Fruit fly (Drosophila melanogaster) whole organism, prepupa: ENCODE data around the gene CG1622.

Source experiments
- CG10631 ChIP-seq: fragments of 200-800 bp; sonication (Bioruptor generic); optimal IDR thresholded peaks from 2 replicates; lab custom pipeline; 2016; ENCODE audit warnings: missing biosample characterization, missing genetic modification characterization
- CG10669 ChIP-seq: fragments of 200-800 bp; sonication (Bioruptor generic); optimal IDR thresholded peaks from 3 replicates; lab custom pipeline; 2018; ENCODE audit warnings: missing biosample characterization, mild to moderate bottlenecking, missing genetic modification characterization, moderate library complexity
- CG11762 ChIP-seq: fragments of 200-800 bp; sonication (Bioruptor generic); optimal IDR thresholded peaks from 3 replicates; lab custom pipeline; 2016; ENCODE audit warnings: missing biosample characterization, missing genetic modification characterization; ENCODE audit not compliant: insufficient read depth
- CG11902 ChIP-seq: fragments of 200-800 bp; sonication (Bioruptor generic); optimal IDR thresholded peaks from 3 replicates; lab custom pipeline; 2016; ENCODE audit warnings: missing biosample characterization, missing genetic modification characterization
- CG15336 ChIP-seq: fragments of 200-800 bp; sonication (Bioruptor generic); IDR thresholded peaks from 2 replicates; pipeline ENCODE4 v1.3.6; 2022; ENCODE audit warnings: missing biosample characterization, missing genetic modification characterization
- CG1621 ChIP-seq: fragments of 200-800 bp; sonication (Bioruptor generic); optimal IDR thresholded peaks from 3 replicates; lab custom pipeline; 2018; ENCODE audit warnings: missing biosample characterization, mild to moderate bottlenecking, missing genetic modification characterization
- CG16779 ChIP-seq: fragments of 200-800 bp; sonication (Bioruptor generic); optimal IDR thresholded peaks from 3 replicates; lab custom pipeline; 2017; ENCODE audit warnings: missing biosample characterization, mild to moderate bottlenecking, missing genetic modification characterization
- CG3032 ChIP-seq: fragments of 200-800 bp; optimal IDR thresholded peaks from 2 replicates; lab custom pipeline; 2019; ENCODE audit warnings: missing biosample characterization, mild to moderate bottlenecking, missing genetic modification characterization, moderate library complexity
- CG31627 ChIP-seq: fragments of 200-800 bp; sonication (Bioruptor generic); optimal IDR thresholded peaks from 3 replicates; lab custom pipeline; 2016; ENCODE audit warnings: missing biosample characterization, missing genetic modification characterization
- CG32006 ChIP-seq: fragments of 200-800 bp; sonication (Bioruptor generic); optimal IDR thresholded peaks from 3 replicates; lab custom pipeline; 2017; ENCODE audit warnings: missing biosample characterization, mild to moderate bottlenecking, missing genetic modification characterization
- CG34406 ChIP-seq: fragments of 200-800 bp; sonication (Bioruptor generic); optimal IDR thresholded peaks from 3 replicates; lab custom pipeline; 2016; ENCODE audit warnings: missing biosample characterization, missing genetic modification characterization
- CG3919 ChIP-seq: fragments of 200-800 bp; sonication (Bioruptor generic); optimal IDR thresholded peaks from 3 replicates; lab custom pipeline; 2016; ENCODE audit warnings: missing biosample characterization, missing genetic modification characterization
- CG4318 ChIP-seq: fragments of 200-800 bp; sonication (Bioruptor generic); optimal IDR thresholded peaks from 3 replicates; lab custom pipeline; 2017; ENCODE audit warnings: missing biosample characterization, mild to moderate bottlenecking, missing genetic modification characterization
- CG6163 ChIP-seq: fragments of 200-800 bp; sonication (Bioruptor generic); IDR thresholded peaks from 3 replicates; pipeline ENCODE4 v1.3.6; 2022; ENCODE audit warnings: missing biosample characterization, missing genetic modification characterization
- CG6276 ChIP-seq: fragments of 200-800 bp; sonication (Bioruptor generic); optimal IDR thresholded peaks from 2 replicates; lab custom pipeline; 2017; ENCODE audit warnings: missing biosample characterization, mild to moderate bottlenecking, missing genetic modification characterization
- CG6808 ChIP-seq: fragments of 200-800 bp; sonication (Bioruptor generic); optimal IDR thresholded peaks from 3 replicates; lab custom pipeline; 2017; ENCODE audit warnings: missing biosample characterization, missing genetic modification characterization, mild to moderate bottlenecking, moderate library complexity, missing genetic modification reagents
- CG6854 ChIP-seq: fragments of 200-800 bp; sonication (Bioruptor generic); optimal IDR thresholded peaks from 2 replicates; lab custom pipeline; 2017; ENCODE audit warnings: missing biosample characterization, mild to moderate bottlenecking, missing genetic modification characterization
- CG8119 ChIP-seq: fragments of 200-800 bp; sonication (Bioruptor generic); IDR thresholded peaks from 3 replicates; pipeline ENCODE4 v1.3.6; 2022; ENCODE audit warnings: missing biosample characterization, missing genetic modification characterization
- CG8632 ChIP-seq: fragments of 200-800 bp; sonication (Bioruptor generic); optimal IDR thresholded peaks from 3 replicates; lab custom pipeline; 2016; ENCODE audit warnings: missing biosample characterization, missing genetic modification characterization
- Eip75B ChIP-seq: fragments of 200-800 bp; sonication (Bioruptor generic); optimal IDR thresholded peaks from 3 replicates; lab custom pipeline; 2016; ENCODE audit warnings: missing biosample characterization, missing genetic modification characterization
- Eip78C ChIP-seq: fragments of 200-800 bp; sonication (Bioruptor generic); peaks from one replicate; lab custom pipeline; 2016; ENCODE audit warnings: missing biosample characterization, missing genetic modification characterization
- Eip93F ChIP-seq: fragments of 200-800 bp; sonication (Bioruptor generic); optimal IDR thresholded peaks from 2 replicates; lab custom pipeline; 2016; ENCODE audit warnings: missing biosample characterization, mild to moderate bottlenecking, missing genetic modification characterization
- Ets21C ChIP-seq: fragments of 200-800 bp; sonication (Bioruptor generic); optimal IDR thresholded peaks from 3 replicates; lab custom pipeline; 2016; ENCODE audit warnings: missing biosample characterization, missing genetic modification characterization
- Gug ChIP-seq: fragments of 200-800 bp; sonication (Bioruptor generic); IDR thresholded peaks from 2 replicates; pipeline ENCODE4 v1.3.6; 2022; ENCODE audit warnings: missing biosample characterization, missing genetic modification characterization
- Hr38 ChIP-seq: sonication (Bioruptor generic); optimal IDR thresholded peaks from 2 replicates; lab custom pipeline; 2016; ENCODE audit warnings: missing biosample characterization, missing genetic modification characterization
- Hr39 ChIP-seq: fragments of 200-800 bp; sonication (Bioruptor generic); optimal IDR thresholded peaks from 2 replicates; lab custom pipeline; 2016; ENCODE audit warnings: missing biosample characterization, missing genetic modification characterization
- Hr4 ChIP-seq: fragments of 200-800 bp; sonication (Bioruptor generic); optimal IDR thresholded peaks from 3 replicates; lab custom pipeline; 2016; ENCODE audit warnings: missing biosample characterization, missing genetic modification characterization
- Lpt ChIP-seq: fragments of 200-800 bp; sonication (Bioruptor generic); optimal IDR thresholded peaks from 3 replicates; lab custom pipeline; 2016; ENCODE audit warnings: missing biosample characterization, missing genetic modification characterization
- Met ChIP-seq: fragments of 200-800 bp; sonication (Bioruptor generic); optimal IDR thresholded peaks from 3 replicates; lab custom pipeline; 2016; ENCODE audit warnings: missing biosample characterization, missing genetic modification characterization
- OdsH ChIP-seq: fragments of 200-800 bp; sonication (Bioruptor generic); optimal IDR thresholded peaks from 3 replicates; lab custom pipeline; 2016; ENCODE audit warnings: missing biosample characterization, missing genetic modification characterization
- Smox ChIP-seq: fragments of 200-800 bp; sonication (Bioruptor generic); optimal IDR thresholded peaks from 3 replicates; lab custom pipeline; 2016; ENCODE audit warnings: missing biosample characterization, missing genetic modification characterization
- Sox14 ChIP-seq: fragments of 200-800 bp; sonication (Bioruptor generic); optimal IDR thresholded peaks from 3 replicates; lab custom pipeline; 2016; ENCODE audit warnings: missing biosample characterization, missing genetic modification characterization
- achi ChIP-seq: fragments of 200-800 bp; sonication (Bioruptor generic); optimal IDR thresholded peaks from 3 replicates; lab custom pipeline; 2016; ENCODE audit warnings: missing biosample characterization, missing genetic modification characterization
- acj6 ChIP-seq: fragments of 200-800 bp; sonication (Bioruptor generic); optimal IDR thresholded peaks from 3 replicates; lab custom pipeline; 2016; ENCODE audit warnings: missing biosample characterization, missing genetic modification characterization
- cyc ChIP-seq: fragments of 200-800 bp; sonication (Bioruptor generic); optimal IDR thresholded peaks from 3 replicates; lab custom pipeline; 2016; ENCODE audit warnings: missing biosample characterization, missing genetic modification characterization
- dsx ChIP-seq: fragments of 200-800 bp; optimal IDR thresholded peaks from 3 replicates; lab custom pipeline; 2019; ENCODE audit warnings: missing biosample characterization, mild to moderate bottlenecking, missing genetic modification characterization, moderate library complexity; ENCODE audit not compliant: poor library complexity, severe bottlenecking
- eg ChIP-seq: fragments of 200-800 bp; sonication (Bioruptor generic); IDR thresholded peaks from 3 replicates; pipeline ENCODE4 v1.3.6; 2022; ENCODE audit warnings: missing biosample characterization, missing genetic modification characterization
- esn ChIP-seq: fragments of 200-800 bp; sonication (Bioruptor generic); optimal IDR thresholded peaks from 2 replicates; lab custom pipeline; 2016; ENCODE audit warnings: missing biosample characterization, mild to moderate bottlenecking, missing genetic modification characterization, moderate library complexity
- fd59A ChIP-seq: fragments of 200-800 bp; sonication (Bioruptor generic); optimal IDR thresholded peaks from 2 replicates; lab custom pipeline; 2017; ENCODE audit warnings: missing biosample characterization, mild to moderate bottlenecking, missing genetic modification characterization, missing genetic modification reagents
- fkh ChIP-seq: fragments of 200-800 bp; sonication (Bioruptor generic); optimal IDR thresholded peaks from 3 replicates; lab custom pipeline; 2017; ENCODE audit warnings: missing biosample characterization, mild to moderate bottlenecking, missing genetic modification characterization, moderate library complexity
- lz ChIP-seq: fragments of 200-800 bp; sonication (Bioruptor generic); optimal IDR thresholded peaks from 3 replicates; lab custom pipeline; 2016; ENCODE audit warnings: missing biosample characterization, missing genetic modification characterization
- pdm3 ChIP-seq: fragments of 200-800 bp; sonication (Bioruptor generic); optimal IDR thresholded peaks from 3 replicates; lab custom pipeline; 2016; ENCODE audit warnings: missing biosample characterization, missing genetic modification characterization
- salr ChIP-seq, 2 experiments: fragments of 200-800 bp; sonication (Bioruptor generic); optimal IDR thresholded peaks; 3 replicates each; lab custom pipeline; 2016 to 2018; ENCODE audit warnings: missing biosample characterization in 2 of 2, missing genetic modification characterization in 2 of 2, mild to moderate bottlenecking in 1 of 2
- spab ChIP-seq: fragments of 200-800 bp; sonication (Bioruptor generic); optimal IDR thresholded peaks from 2 replicates; lab custom pipeline; 2017; ENCODE audit warnings: missing biosample characterization, mild to moderate bottlenecking, missing genetic modification characterization, missing genetic modification reagents
- ss ChIP-seq, 2 experiments: fragments of 200-800 bp; sonication (Bioruptor generic); optimal IDR thresholded peaks; 2 replicates in 1 of 2; 3 replicates in 1 of 2; lab custom pipeline; 2017 to 2018; ENCODE audit warnings: mild to moderate bottlenecking in 2 of 2, missing biosample characterization in 2 of 2, missing genetic modification characterization in 2 of 2, moderate library complexity in 1 of 2
- svp ChIP-seq: fragments of 200-800 bp; sonication (Bioruptor generic); peaks from one replicate; lab custom pipeline; 2016; ENCODE audit warnings: missing biosample characterization, missing genetic modification characterization
- topi ChIP-seq: fragments of 200-800 bp; sonication (Bioruptor generic); optimal IDR thresholded peaks from 3 replicates; lab custom pipeline; 2016; ENCODE audit warnings: missing biosample characterization, missing genetic modification characterization
- vri ChIP-seq: fragments of 200-800 bp; sonication (Bioruptor generic); optimal IDR thresholded peaks from 3 replicates; lab custom pipeline; 2016; ENCODE audit warnings: missing biosample characterization, mild to moderate bottlenecking, missing genetic modification characterization

Gene CG1622

DNA sequence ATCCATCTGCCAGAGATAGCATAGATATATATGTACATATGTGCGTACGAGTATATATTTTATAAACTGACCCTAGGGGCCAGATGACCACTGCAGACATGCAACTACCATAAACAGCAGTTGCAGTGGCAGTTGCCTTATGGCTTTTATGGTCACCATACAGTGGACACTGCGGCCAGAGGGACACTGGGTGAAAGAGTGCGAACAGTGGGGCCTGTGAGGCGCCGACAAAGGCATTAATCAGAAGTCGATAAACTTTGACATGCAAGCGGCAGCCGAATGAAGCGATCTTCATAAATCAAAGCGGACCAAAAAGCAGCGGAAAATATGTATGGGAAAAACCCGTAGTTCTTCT is 18.6 kb downstream of the CG1622 start:
- TF ChIP-seq CG8119 (peak; percentile 15; the same call in 1 of the 3 replicates), ss (GFP tag; optimal IDR thresholded peaks at IDR 0.05; lab: Kevin White, UChicago) (peak in 1 of 2 experiments; percentile 68), Smox (GFP tag; lab: Kevin White, UChicago) (no peak), cyc (GFP tag; lab: Kevin White, UChicago) (no peak), svp (peak; percentile 51), CG32006 (GFP tag; lab: Kevin White, UChicago) (peak; percentile 28)

- TF ChIP-seq CG4318 (GFP tag; lab: Kevin White, UChicago) (peak; percentile 54), CG3032 (tag; lab: Kevin White, UChicago) (peak; percentile 86), topi (GFP tag; lab: Kevin White, UChicago) (peak; percentile 65), ss (GFP tag; optimal IDR thresholded peaks at IDR 0.05; lab: Kevin White, UChicago) (peak; percentile 99), CG1621 (tag; lab: Kevin White, UChicago) (peak; percentile 80), dsx (peak; percentile 89), Hr4 (GFP tag; lab: Kevin White, UChicago) (peak; percentile 37), CG6808 (GFP tag; lab: Kevin White, UChicago) (peak; percentile 94), Hr39 (GFP tag; lab: Kevin White, UChicago) (no peak), pdm3 (GFP tag; lab: Kevin White, UChicago) (peak; percentile 45), svp (peak; percentile 83), CG11902 (GFP tag; lab: Kevin White, UChicago) (no peak), Smox (GFP tag; lab: Kevin White, UChicago) (peak; percentile 26), eg (GFP tag; lab: Robert Waterston, UW) (peak; percentile 72), CG6163 (GFP tag; lab: Robert Waterston, UW) (peak; percentile 72; the same call in 2 of the 3 replicates), salr (GFP tag; optimal IDR thresholded peaks at IDR 0.05; lab: Kevin White, UChicago) (peak; percentile 71 to 77), Gug (GFP tag; lab: Robert Waterston, UW) (peak; percentile 32; the same call in 1 of the 2 replicates), CG6276 (GFP tag; lab: Kevin White, UChicago) (peak; percentile 96), CG16779 (tag; lab: Kevin White, UChicago) (peak; percentile 92), Hr38 (no peak), CG8119 (peak; percentile 79), Sox14 (GFP tag; lab: Kevin White, UChicago) (peak; percentile 49), esn (GFP tag; lab: Kevin White, UChicago) (peak; percentile 53), Eip75B (GFP tag; lab: Kevin White, UChicago) (peak; percentile 18), Eip93F (GFP tag; lab: Kevin White, UChicago) (peak; percentile 65), CG34406 (peak; percentile 64), CG8632 (GFP tag; lab: Kevin White, UChicago) (peak; percentile 72), CG10631 (GFP tag; lab: Kevin White, UChicago) (peak; percentile 19), fd59A (GFP tag; lab: Kevin White, UChicago) (peak; percentile 21), spab (GFP tag; lab: Kevin White, UChicago) (peak; percentile 87), CG15336 (peak; percentile 81), lz (GFP tag; lab: Kevin White, UChicago) (peak; percentile 32), Met (GFP tag; lab: Kevin White, UChicago) (peak; percentile 67), CG10669 (peak; percentile 89), achi (GFP tag; lab: Kevin White, UChicago) (peak; percentile 69), vri (GFP tag; lab: Kevin White, UChicago) (peak; percentile 47), cyc (GFP tag; lab: Kevin White, UChicago) (peak; percentile 27), Lpt (GFP tag; lab: Kevin White, UChicago) (peak; percentile 62), Eip78C (GFP tag; lab: Kevin White, UChicago) (peak; percentile 85), CG11762 (peak; percentile 59), acj6 (GFP tag; lab: Kevin White, UChicago) (peak; percentile 57), CG6854 (peak; percentile 98), OdsH (GFP tag; lab: Kevin White, UChicago) (peak; percentile 70), Ets21C (GFP tag; lab: Kevin White, UChicago) (no peak), CG31627 (GFP tag; lab: Kevin White, UChicago) (no peak), fkh (GFP tag; lab: Kevin White, UChicago) (no peak), CG32006 (GFP tag; lab: Kevin White, UChicago) (peak; percentile 83), CG3919 (GFP tag; lab: Kevin White, UChicago) (peak; percentile 68)
These were observed 22.5 kb downstream of the CG1622 start for dm6 chrX:13319376-13319883.
